Worm (Caenorhabditis elegans) whole organism, early embryonic: ENCODE results near the gene appg-2.

Source experiments
- ama-1 ChIP-seq: fragments of 150-350 bp; optimal IDR thresholded peaks from 2 replicates; lab custom pipeline; 2014
- flt-1 ChIP-seq: fragments of 200-800 bp; sonication (Bioruptor generic); IDR thresholded peaks from 2 replicates; pipeline ENCODE4 v1.3.6; 2022; ENCODE audit warnings: missing genetic modification characterization, missing compliant biosample characterization

- TF ChIP-seq flt-1 (GFP tag; lab: Robert Waterston, UW) (no peak), ama-1 (no peak)
These were observed 6.0 kb downstream of the appg-2 start, which contains the start of gene pho-13 for ce11 chrII:8806921-8807320.
